Worm (Caenorhabditis elegans) whole organism, late embryonic: ENCODE measurements around the gene T01B7.9.

Experiments used
- elt-4 ChIP-seq: sonication (generic microtip); optimal IDR thresholded peaks from 2 replicates; lab custom pipeline; 2016; ENCODE audit warnings: missing genetic modification characterization, missing compliant biosample characterization
- pax-1 ChIP-seq: fragments of 150-350 bp; optimal IDR thresholded peaks from 2 replicates; lab custom pipeline; 2014; ENCODE audit warnings: missing biosample characterization, missing genetic modification characterization
- unc-3 ChIP-seq, 2 experiments: fragments of 200-800 bp in 1 of 2; sonication (Bioruptor generic) in 1 of 2; sonication (generic microtip) in 1 of 2; conservative IDR thresholded peaks in 1 of 2; optimal IDR thresholded peaks in 1 of 2; 2 replicates each; pipeline versions ENCODE4 v1.3.6 to Lab custom; 2016 to 2022; ENCODE audit warnings: missing compliant biosample characterization in 2 of 2, missing genetic modification characterization in 2 of 2, missing genetic modification reagents in 1 of 2

DNA sequence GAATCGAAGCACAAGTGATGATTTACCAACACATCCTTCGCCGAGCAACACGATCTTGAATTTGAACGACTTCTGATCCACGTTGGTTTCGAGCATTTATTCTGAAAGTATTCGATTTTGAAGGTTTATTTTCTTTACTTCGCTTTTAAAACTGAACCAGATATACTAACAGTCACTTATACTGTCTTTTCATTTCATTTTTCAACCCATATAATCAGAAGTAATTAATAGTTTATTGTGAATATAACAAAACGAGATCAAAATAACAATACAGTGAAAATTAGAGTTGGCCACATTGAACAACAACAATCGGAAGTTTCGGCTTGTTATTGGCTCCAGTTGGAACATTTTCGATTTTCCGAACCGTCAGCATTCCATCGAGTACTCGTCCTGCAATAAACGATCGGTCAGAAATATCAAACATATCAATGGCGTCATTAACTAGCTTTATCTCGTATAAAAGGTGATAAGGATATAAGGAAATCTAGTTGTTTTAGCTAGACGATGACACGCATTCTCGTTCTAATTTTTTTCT lies 11.6 kb downstream of the T01B7.9 start, which contains the start of the genes rab-21 and T01B7.13:
- no peak for TF ChIP-seq pax-1 (tag; lab: Kevin White, UChicago)
- no peak for TF ChIP-seq unc-3 (GFP tag; conservative IDR thresholded peaks at IDR 0.05; lab: Robert Waterston, UW)
- no peak for TF ChIP-seq unc-3 (tag; optimal IDR thresholded peaks at IDR 0.05; lab: Kevin White, UChicago)
- TF ChIP-seq elt-4 (tag; lab: Kevin White, UChicago), result no peak
